Worm (Caenorhabditis elegans): ENCODE results near the gene plx-1.

- TF ChIP-seq nhr-6 (tag; optimal IDR thresholded peaks at IDR 0.05) (no peak), fkh-10 (GFP tag; optimal IDR thresholded peaks at IDR 0.05) (no peak), nhr-76 (tag; optimal IDR thresholded peaks at IDR 0.05) (no peak), nhr-28 (tag; optimal IDR thresholded peaks at IDR 0.05) (no peak), egl-27 (tag; optimal IDR thresholded peaks at IDR 0.05) (no peak), snpc-4 (tag; optimal IDR thresholded peaks at IDR 0.05) (no peak), ces-1 (GFP tag; optimal IDR thresholded peaks at IDR 0.05) (no peak), F26F4.8 (GFP tag; conservative IDR thresholded peaks at IDR 0.05) (no peak), F49E8.2 (tag; optimal IDR thresholded peaks at IDR 0.05; ENCODE audit: borderline replicate concordance) (no peak), ama-1 (optimal IDR thresholded peaks at IDR 0.05) (no peak), lsy-2 (tag; optimal IDR thresholded peaks at IDR 0.05) (no peak), unc-62 (GFP tag; optimal IDR thresholded peaks at IDR 0.05 in 1 of 2) (no peak), unc-62 (tag; optimal IDR thresholded peaks at IDR 0.05) (no peak)
Measured at ce11 chrIV:983558-983957, 24.2 kb downstream of the plx-1 start.

Data from whole organism, L4 larva.